Worm (Caenorhabditis elegans) whole organism, young adult: ENCODE measurements around the gene ttr-36.

ENCODE experiments used
- B0035.1 ChIP-seq: sonication (generic microtip); optimal IDR thresholded peaks from 2 replicates; lab custom pipeline; 2016; ENCODE audit warnings: missing genetic modification characterization, mild to moderate bottlenecking, missing compliant biosample characterization, missing genotype, missing genetic modification reagents
- B0261.1 ChIP-seq: sonication (generic microtip); optimal IDR thresholded peaks from 2 replicates; lab custom pipeline; 2016; ENCODE audit warnings: mild to moderate bottlenecking, missing genetic modification characterization, moderate library complexity, missing compliant biosample characterization
- C06A6.2 ChIP-seq: fragments of 200-800 bp; sonication (Bioruptor generic); conservative IDR thresholded peaks from 2 replicates; pipeline ENCODE4 v1.3.6; 2022; ENCODE audit warnings: missing genetic modification characterization, missing compliant biosample characterization
- F10E7.11 ChIP-seq: sonication (generic microtip); optimal IDR thresholded peaks from 2 replicates; lab custom pipeline; 2017; ENCODE audit warnings: mild to moderate bottlenecking, missing genetic modification characterization, moderate library complexity, missing compliant biosample characterization
- F22D6.2 ChIP-seq: sonication (generic microtip); optimal IDR thresholded peaks from 2 replicates; lab custom pipeline; 2016; ENCODE audit warnings: mild to moderate bottlenecking, missing genetic modification characterization, missing compliant biosample characterization
- F55B11.4 ChIP-seq: sonication (generic microtip); optimal IDR thresholded peaks from 2 replicates; lab custom pipeline; 2016; ENCODE audit warnings: missing compliant biosample characterization, missing genetic modification characterization, borderline replicate concordance; ENCODE audit not compliant: insufficient read depth
- F57A8.1 ChIP-seq: fragments of 200-800 bp; sonication (Bioruptor generic); optimal IDR thresholded peaks from 2 replicates; lab custom pipeline; 2018; ENCODE audit warnings: mild to moderate bottlenecking, missing genetic modification characterization, moderate library complexity, missing compliant biosample characterization
- T26A5.8 ChIP-seq: sonication (generic microtip); optimal IDR thresholded peaks from 2 replicates; lab custom pipeline; 2016; ENCODE audit warnings: missing genetic modification characterization, missing compliant biosample characterization
- Y53F4B.3 ChIP-seq: fragments of 200-800 bp; sonication (Bioruptor generic); IDR thresholded peaks from 2 replicates; pipeline ENCODE4 v1.3.6; 2022; ENCODE audit warnings: missing genetic modification reagents, missing genetic modification characterization, missing compliant biosample characterization
- Y79H2A.3 ChIP-seq: fragments of 200-800 bp; sonication (Bioruptor generic); conservative IDR thresholded peaks from 2 replicates; pipeline ENCODE4 v1.3.6; 2022; ENCODE audit warnings: missing genetic modification reagents, missing genetic modification characterization, missing compliant biosample characterization
- Y95B8A.8 ChIP-seq: fragments of 200-800 bp; sonication (Bioruptor generic); IDR thresholded peaks from 2 replicates; pipeline ENCODE4 v1.3.6; 2022; ENCODE audit warnings: missing genetic modification reagents, missing genetic modification characterization, missing compliant biosample characterization
- ZK185.1 ChIP-seq: sonication (generic microtip); optimal IDR thresholded peaks from 2 replicates; lab custom pipeline; 2016; ENCODE audit warnings: mild to moderate bottlenecking, missing genetic modification characterization, missing compliant biosample characterization; ENCODE audit not compliant: poor library complexity, severe bottlenecking
- ama-1 ChIP-seq, 3 experiments: fragments of 150-350 bp in 1 of 3; sonication (generic microtip) in 2 of 3; optimal IDR thresholded peaks; 2 replicates each; lab custom pipeline; 2014 to 2018; ENCODE audit warnings: missing biosample characterization in 2 of 3, missing genetic modification characterization in 2 of 3, missing genetic modification reagents in 2 of 3
- attf-5 ChIP-seq: fragments of 200-800 bp; sonication (Bioruptor generic); optimal IDR thresholded peaks from 2 replicates; lab custom pipeline; 2018; ENCODE audit warnings: mild to moderate bottlenecking, missing genetic modification characterization, missing compliant biosample characterization
- attf-6 ChIP-seq: fragments of 200-800 bp; sonication (Bioruptor generic); IDR thresholded peaks from 2 replicates; pipeline ENCODE4 v1.3.6; 2022; ENCODE audit warnings: missing genetic modification reagents, missing genetic modification characterization, missing compliant biosample characterization
- bed-2 ChIP-seq: fragments of 200-800 bp; sonication (Bioruptor generic); IDR thresholded peaks from 2 replicates; pipeline ENCODE4 v1.3.6; 2022; ENCODE audit warnings: missing genetic modification reagents, missing genetic modification characterization, missing compliant biosample characterization
- cebp-1 ChIP-seq, 2 experiments: fragments of 200-800 bp in 1 of 2; sonication (Bioruptor generic) in 1 of 2; sonication (generic microtip) in 1 of 2; IDR thresholded peaks in 1 of 2; optimal IDR thresholded peaks in 1 of 2; 2 replicates each; pipeline versions ENCODE4 v1.3.6 to Lab custom; 2017 to 2022; ENCODE audit warnings: missing compliant biosample characterization in 2 of 2, missing genetic modification characterization in 2 of 2, mild to moderate bottlenecking in 1 of 2, missing genetic modification reagents in 1 of 2, moderate library complexity in 1 of 2
- die-1 ChIP-seq: sonication (generic microtip); optimal IDR thresholded peaks from 2 replicates; lab custom pipeline; 2016; ENCODE audit warnings: missing genotype, mild to moderate bottlenecking, missing genetic modification characterization, missing compliant biosample characterization
- dpff-1 ChIP-seq: sonication (generic microtip); optimal IDR thresholded peaks from 2 replicates; lab custom pipeline; 2017; ENCODE audit warnings: mild to moderate bottlenecking, missing genetic modification characterization, missing compliant biosample characterization
- dpl-1 ChIP-seq: fragments of 150-350 bp; optimal IDR thresholded peaks from 2 replicates; lab custom pipeline; 2014; ENCODE audit warnings: missing biosample characterization, missing genetic modification reagents, missing genetic modification characterization
- efl-1 ChIP-seq: fragments of 150-350 bp; optimal IDR thresholded peaks from 2 replicates; lab custom pipeline; 2014; ENCODE audit warnings: missing biosample characterization, missing genetic modification reagents, missing genetic modification characterization
- egl-44 ChIP-seq: fragments of 200-800 bp; sonication (Bioruptor generic); IDR thresholded peaks from 2 replicates; pipeline ENCODE4 v1.3.6; 2022; ENCODE audit warnings: missing genetic modification reagents, missing genetic modification characterization, missing compliant biosample characterization
- gei-17 ChIP-seq: fragments of 200-800 bp; sonication (Bioruptor generic); optimal IDR thresholded peaks from 2 replicates; lab custom pipeline; 2018; ENCODE audit warnings: mild to moderate bottlenecking, missing genetic modification characterization, missing compliant biosample characterization
- hlh-26 ChIP-seq: fragments of 200-800 bp; sonication (Bioruptor generic); conservative IDR thresholded peaks from 2 replicates; pipeline ENCODE4 v1.3.6; 2022; ENCODE audit warnings: missing genetic modification reagents, missing genetic modification characterization, missing compliant biosample characterization
- hrde-1 ChIP-seq: sonication (generic microtip); optimal IDR thresholded peaks from 2 replicates; lab custom pipeline; 2016; ENCODE audit warnings: missing genetic modification characterization, mild to moderate bottlenecking, missing compliant biosample characterization, moderate library complexity, missing genotype, missing genetic modification reagents, borderline replicate concordance
- hsf-1 ChIP-seq: fragments of 200-800 bp; sonication (Bioruptor generic); IDR thresholded peaks from 2 replicates; pipeline ENCODE4 v1.3.6; 2022; ENCODE audit warnings: missing genetic modification reagents, missing genetic modification characterization, missing compliant biosample characterization
- lag-1 ChIP-seq: fragments of 200-800 bp; sonication (Bioruptor generic); IDR thresholded peaks from 2 replicates; pipeline ENCODE4 v1.3.6; 2022; ENCODE audit warnings: missing genetic modification reagents, missing genetic modification characterization, missing compliant biosample characterization
- lsl-1 ChIP-seq: fragments of 200-800 bp; sonication (Bioruptor generic); optimal IDR thresholded peaks from 2 replicates; lab custom pipeline; 2018; ENCODE audit warnings: mild to moderate bottlenecking, missing genetic modification characterization, moderate library complexity, missing compliant biosample characterization
- lsy-27 ChIP-seq: sonication (generic microtip); optimal IDR thresholded peaks from 2 replicates; lab custom pipeline; 2017; ENCODE audit warnings: missing genetic modification characterization, mild to moderate bottlenecking, missing compliant biosample characterization, antibody characterized with exemption, missing genotype, borderline replicate concordance; ENCODE audit not compliant: insufficient read depth
- madf-10 ChIP-seq: sonication (generic microtip); optimal IDR thresholded peaks from 2 replicates; lab custom pipeline; 2016; ENCODE audit warnings: mild to moderate bottlenecking, missing genetic modification characterization, missing compliant biosample characterization
- mcd-1 ChIP-seq: fragments of 200-800 bp; sonication (Bioruptor generic); IDR thresholded peaks from 2 replicates; pipeline ENCODE4 v1.3.6; 2022; ENCODE audit warnings: missing genetic modification reagents, missing genetic modification characterization, missing compliant biosample characterization
- mes-4 ChIP-seq: sonication (generic microtip); optimal IDR thresholded peaks from 2 replicates; lab custom pipeline; 2016; ENCODE audit warnings: missing genotype, missing genetic modification characterization, missing compliant biosample characterization
- nhr-80 ChIP-seq: sonication (generic microtip); optimal IDR thresholded peaks from 2 replicates; lab custom pipeline; 2016; ENCODE audit warnings: missing genetic modification characterization, missing compliant biosample characterization
- nhr-90 ChIP-seq: sonication (generic microtip); optimal IDR thresholded peaks from 2 replicates; lab custom pipeline; 2016; ENCODE audit warnings: missing genotype, mild to moderate bottlenecking, missing genetic modification characterization, missing compliant biosample characterization
- pha-4 ChIP-seq: fragments of 150-350 bp; sonication (generic microtip); optimal IDR thresholded peaks from 2 replicates; lab custom pipeline; 2014; ENCODE audit warnings: missing biosample characterization, missing genetic modification reagents, missing genetic modification characterization
- rcor-1 ChIP-seq: fragments of 200-800 bp; sonication (Bioruptor generic); IDR thresholded peaks from 2 replicates; pipeline ENCODE4 v1.3.6; 2022; ENCODE audit warnings: missing genetic modification reagents, missing genetic modification characterization, missing compliant biosample characterization
- rec-8 ChIP-seq, 2 experiments: sonication (generic microtip); optimal IDR thresholded peaks; 2 replicates each; lab custom pipeline; 2016; ENCODE audit warnings: mild to moderate bottlenecking in 2 of 2, missing genetic modification characterization in 2 of 2, missing genetic modification reagents in 2 of 2, missing genotype in 2 of 2, missing biosample characterization in 1 of 2, missing compliant biosample characterization in 1 of 2, moderate library complexity in 1 of 2
- sptf-2 ChIP-seq: fragments of 200-800 bp; sonication (Bioruptor generic); optimal IDR thresholded peaks from 2 replicates; lab custom pipeline; 2018; ENCODE audit warnings: mild to moderate bottlenecking, missing genetic modification characterization, missing compliant biosample characterization
- tbx-9 ChIP-seq: sonication (generic microtip); optimal IDR thresholded peaks from 2 replicates; lab custom pipeline; 2016; ENCODE audit warnings: borderline replicate concordance, missing genetic modification characterization, inconsistent platforms, missing compliant biosample characterization
- unc-62 ChIP-seq: fragments of 150-350 bp; optimal IDR thresholded peaks from 2 replicates; lab custom pipeline; 2014; ENCODE audit warnings: missing biosample characterization, missing genetic modification reagents, missing genetic modification characterization
- xnd-1 ChIP-seq: sonication (generic microtip); optimal IDR thresholded peaks from 2 replicates; lab custom pipeline; 2016; ENCODE audit warnings: missing genotype, missing genetic modification reagents, missing genetic modification characterization, missing compliant biosample characterization
- ztf-22 ChIP-seq: fragments of 200-800 bp; sonication (Bioruptor generic); optimal IDR thresholded peaks from 2 replicates; lab custom pipeline; 2018; ENCODE audit warnings: mild to moderate bottlenecking, missing genetic modification characterization, moderate library complexity, missing compliant biosample characterization
- ztf-25 ChIP-seq: fragments of 200-800 bp; sonication (Bioruptor generic); IDR thresholded peaks from 2 replicates; pipeline ENCODE4 v1.3.6; 2022; ENCODE audit warnings: missing genetic modification reagents, missing genetic modification characterization, missing compliant biosample characterization
- ztf-26 ChIP-seq: sonication (generic microtip); optimal IDR thresholded peaks from 2 replicates; lab custom pipeline; 2017; ENCODE audit warnings: missing genetic modification characterization, missing compliant biosample characterization
- ztf-3 ChIP-seq: fragments of 200-800 bp; sonication (Bioruptor generic); optimal IDR thresholded peaks from 2 replicates; lab custom pipeline; 2018; ENCODE audit warnings: mild to moderate bottlenecking, missing genetic modification characterization, missing compliant biosample characterization
- ztf-6 ChIP-seq: fragments of 200-800 bp; sonication (Bioruptor generic); IDR thresholded peaks from 2 replicates; pipeline ENCODE4 v1.3.6; 2022; ENCODE audit warnings: missing genetic modification reagents, missing genetic modification characterization, missing compliant biosample characterization

ttr-36 gene

DNA sequence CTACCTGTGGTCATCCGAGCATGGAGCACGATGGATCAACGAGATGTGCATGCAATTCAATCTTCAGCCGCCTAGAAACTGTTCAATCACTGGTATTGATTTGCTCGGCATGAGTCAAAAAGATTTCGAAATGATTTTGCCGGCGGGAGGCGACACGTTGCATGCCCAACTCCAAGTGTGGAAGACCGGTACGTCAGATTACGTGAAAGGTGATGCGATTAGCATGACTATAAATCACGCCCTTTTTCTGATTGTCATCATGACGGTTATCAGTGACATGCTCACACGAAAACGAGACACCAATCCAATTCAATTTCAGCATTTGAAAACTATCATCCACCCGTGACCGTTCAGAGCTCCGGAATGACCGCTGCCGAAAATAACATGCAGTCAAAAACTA is 9.9 kb downstream of the ttr-36 start (continued):
- TF ChIP-seq cebp-1 (GFP tag; IDR thresholded peaks at IDR 0.05; lab: Robert Waterston, UW) (peak; percentile 11; the same call in 1 of the 2 replicates), cebp-1 (tag; optimal IDR thresholded peaks at IDR 0.05; lab: Kevin White, UChicago) (peak; percentile 54), ztf-3 (GFP tag; lab: Kevin White, UChicago) (no peak), egl-44 (GFP tag; lab: Robert Waterston, UW) (no peak), B0035.1 (no peak), die-1 (tag; lab: Kevin White, UChicago) (no peak), madf-10 (no peak), hlh-26 (GFP tag; lab: Robert Waterston, UW) (no peak), xnd-1 (tag; lab: Kevin White, UChicago) (no peak), mcd-1 (GFP tag; lab: Robert Waterston, UW) (no peak), hrde-1 (tag; lab: Kevin White, UChicago) (no peak), lsl-1 (no peak), B0261.1 (tag; lab: Kevin White, UChicago) (no peak), dpff-1 (tag; lab: Kevin White, UChicago) (no peak), lsy-27 (no peak), attf-6 (no peak), ztf-26 (no peak), rec-8 (tag; optimal IDR thresholded peaks at IDR 0.05; lab: Kevin White, UChicago) (no peak), ama-1 (optimal IDR thresholded peaks at IDR 0.05; lab: Kevin White, UChicago) (no peak), ama-1 (GFP tag; optimal IDR thresholded peaks at IDR 0.05; lab: Kevin White, UChicago) (no peak), Y79H2A.3 (GFP tag; lab: Robert Waterston, UW) (no peak), ztf-6 (GFP tag; lab: Robert Waterston, UW) (no peak), F22D6.2 (tag; lab: Kevin White, UChicago) (no peak), rcor-1 (GFP tag; lab: Robert Waterston, UW) (no peak), nhr-90 (peak; percentile 6), unc-62 (GFP tag; lab: Kevin White, UChicago) (peak; percentile 60), Y53F4B.3 (GFP tag; lab: Robert Waterston, UW) (no peak), F57A8.1 (GFP tag; lab: Kevin White, UChicago) (no peak), dpl-1 (GFP tag; lab: Kevin White, UChicago) (no peak), ztf-25 (GFP tag; lab: Robert Waterston, UW) (no peak)

DNA sequence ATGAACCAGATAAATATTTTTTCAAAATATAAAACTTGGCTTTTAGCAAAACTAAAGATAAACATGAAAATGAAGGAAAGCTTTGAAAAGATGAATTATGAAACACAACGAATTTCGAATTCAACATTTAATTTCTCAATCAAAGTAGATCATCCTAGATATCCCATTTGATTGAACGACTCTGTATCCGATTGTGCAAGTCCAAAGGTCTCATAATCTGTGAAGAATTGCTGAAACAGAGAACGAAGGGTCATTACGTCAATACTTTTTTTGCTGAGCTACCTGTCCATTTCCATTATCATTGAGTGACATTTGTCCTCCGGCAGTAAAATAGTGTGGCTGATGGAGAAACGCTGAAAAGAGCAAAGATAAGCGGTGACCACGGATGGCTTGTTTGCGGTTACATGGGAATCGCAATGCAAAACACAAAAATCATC is 11.9 kb downstream of the ttr-36 start:
- TF ChIP-seq lag-1, result no peak
- no peak for TF ChIP-seq tbx-9 (tag; lab: Kevin White, UChicago)
- peak; percentile 8 for TF ChIP-seq pha-4 (tag; lab: Kevin White, UChicago)
- peak; percentile 78; the same call in 1 of the 2 replicates for TF ChIP-seq Y95B8A.8 (GFP tag; lab: Robert Waterston, UW)
- no peak for TF ChIP-seq F55B11.4 (tag; lab: Kevin White, UChicago)
- no peak for TF ChIP-seq F57A8.1 (GFP tag; lab: Kevin White, UChicago)
- peak; percentile 18 for TF ChIP-seq ZK185.1 (tag; lab: Kevin White, UChicago)
- peak; percentile 73 for TF ChIP-seq F10E7.11 (tag; lab: Kevin White, UChicago)
- TF ChIP-seq ztf-22 (GFP tag; lab: Kevin White, UChicago), result peak; percentile 40
- TF ChIP-seq ztf-6 (GFP tag; lab: Robert Waterston, UW), result no peak
- TF ChIP-seq T26A5.8 (tag; lab: Kevin White, UChicago), result no peak
- TF ChIP-seq efl-1 (GFP tag; lab: Kevin White, UChicago), result no peak
- no peak for TF ChIP-seq F22D6.2 (tag; lab: Kevin White, UChicago)
- peak; percentile 36; the same call in 1 of the 2 replicates for TF ChIP-seq hsf-1 (GFP tag; lab: Robert Waterston, UW)
- peak; percentile 58 for TF ChIP-seq dpff-1 (tag; lab: Kevin White, UChicago)
- no peak for TF ChIP-seq mes-4 (tag; lab: Kevin White, UChicago)
- TF ChIP-seq nhr-80, result peak; percentile 92
- no peak for TF ChIP-seq rcor-1 (GFP tag; lab: Robert Waterston, UW)
- TF ChIP-seq xnd-1 (tag; lab: Kevin White, UChicago), result no peak
- peak; percentile 55 for TF ChIP-seq gei-17
- TF ChIP-seq C06A6.2 (GFP tag; lab: Robert Waterston, UW), result peak; percentile 38; the same call in 1 of the 2 replicates
- TF ChIP-seq sptf-2, result no peak
- TF ChIP-seq bed-2, result no peak
- no peak for TF ChIP-seq lsy-27
- no peak for TF ChIP-seq ztf-25 (GFP tag; lab: Robert Waterston, UW)
- TF ChIP-seq attf-5 (GFP tag; lab: Kevin White, UChicago), result no peak
